Fruit fly (Drosophila melanogaster) whole organism, embryonic: Measurements from ENCODE around the gene CG11149.

Experiments
- Abd-B ChIP-seq: fragments of 200-800 bp; sonication (Bioruptor generic); optimal IDR thresholded peaks from 2 replicates; lab custom pipeline; 2018; ENCODE audit warnings: missing biosample characterization, mild to moderate bottlenecking, missing genetic modification characterization, moderate library complexity
- Ada2b ChIP-seq: fragments of 200-800 bp; sonication (Bioruptor generic); IDR thresholded peaks from 2 replicates; pipeline ENCODE4 v1.3.6; 2022; ENCODE audit warnings: missing biosample characterization, missing genetic modification characterization
- Asciz ChIP-seq: fragments of 200-800 bp; sonication (Bioruptor generic); optimal IDR thresholded peaks from 2 replicates; lab custom pipeline; 2017; ENCODE audit warnings: missing biosample characterization, mild to moderate bottlenecking, missing genetic modification characterization, missing genetic modification reagents
- CG10147 ChIP-seq: fragments of 200-800 bp; sonication (Bioruptor generic); optimal IDR thresholded peaks from 2 replicates; lab custom pipeline; 2019; ENCODE audit warnings: missing biosample characterization, mild to moderate bottlenecking, missing genetic modification characterization, moderate library complexity
- CG12391 ChIP-seq: fragments of 200-800 bp; sonication (Bioruptor generic); optimal IDR thresholded peaks from 3 replicates; lab custom pipeline; 2018; ENCODE audit warnings: missing biosample characterization, mild to moderate bottlenecking, missing genetic modification characterization, moderate library complexity
- CG12769 ChIP-seq: fragments of 200-800 bp; sonication (Bioruptor generic); optimal IDR thresholded peaks from 2 replicates; lab custom pipeline; 2019; ENCODE audit warnings: missing biosample characterization, mild to moderate bottlenecking, missing genetic modification characterization, moderate library complexity
- CG14667 ChIP-seq: fragments of 200-800 bp; sonication (Bioruptor generic); IDR thresholded peaks from 2 replicates; pipeline ENCODE4 v1.3.6; 2022; ENCODE audit warnings: missing biosample characterization, missing genetic modification characterization
- CG15601 ChIP-seq: fragments of 200-800 bp; sonication (Bioruptor generic); optimal IDR thresholded peaks from 3 replicates; lab custom pipeline; 2019; ENCODE audit warnings: missing biosample characterization, mild to moderate bottlenecking, missing genetic modification characterization, moderate library complexity
- CG17912 ChIP-seq: fragments of 200-800 bp; sonication (Bioruptor generic); optimal IDR thresholded peaks from 2 replicates; lab custom pipeline; 2018; ENCODE audit warnings: missing biosample characterization, mild to moderate bottlenecking, missing genetic modification characterization
- CG18262 ChIP-seq: fragments of 200-800 bp; optimal IDR thresholded peaks from 3 replicates; lab custom pipeline; 2019; ENCODE audit warnings: missing biosample characterization, mild to moderate bottlenecking, missing genetic modification characterization, moderate library complexity
- CG31441 ChIP-seq: fragments of 200-800 bp; sonication (Bioruptor generic); IDR thresholded peaks from 2 replicates; pipeline ENCODE4 v1.3.6; 2022; ENCODE audit warnings: missing biosample characterization, missing genetic modification characterization
- CG33213 ChIP-seq: fragments of 200-800 bp; sonication (Bioruptor generic); optimal IDR thresholded peaks from 3 replicates; lab custom pipeline; 2016; ENCODE audit warnings: missing biosample characterization, missing genetic modification characterization
- CG3995 ChIP-seq: fragments of 200-800 bp; sonication (Bioruptor generic); optimal IDR thresholded peaks from 3 replicates; lab custom pipeline; 2016; ENCODE audit warnings: missing biosample characterization, missing genetic modification characterization
- CG42726 ChIP-seq: fragments of 200-800 bp; sonication (Bioruptor generic); IDR thresholded peaks from 2 replicates; pipeline ENCODE4 v1.3.6; 2022; ENCODE audit warnings: missing biosample characterization, missing genetic modification characterization; ENCODE audit not compliant: partially characterized antibody
- CG4424 ChIP-seq: fragments of 200-800 bp; sonication (Bioruptor generic); optimal IDR thresholded peaks from 3 replicates; lab custom pipeline; 2016; ENCODE audit warnings: missing biosample characterization, missing genetic modification characterization
- CG6689 ChIP-seq: fragments of 200-800 bp; sonication (Bioruptor generic); IDR thresholded peaks from 2 replicates; pipeline ENCODE4 v1.3.6; 2022; ENCODE audit warnings: missing biosample characterization, missing genetic modification characterization
- CG6854 ChIP-seq: fragments of 200-800 bp; sonication (Bioruptor generic); optimal IDR thresholded peaks from 3 replicates; lab custom pipeline; 2017; ENCODE audit warnings: missing biosample characterization, mild to moderate bottlenecking, missing genetic modification characterization
- CG7372 ChIP-seq: fragments of 200-800 bp; sonication (Bioruptor generic); IDR thresholded peaks from 2 replicates; pipeline ENCODE4 v1.3.6; 2022; ENCODE audit warnings: missing biosample characterization, missing genetic modification characterization
- CG9932 ChIP-seq: fragments of 200-800 bp; sonication (Bioruptor generic); IDR thresholded peaks from 2 replicates; pipeline ENCODE4 v1.3.6; 2022; ENCODE audit warnings: missing biosample characterization, missing genetic modification characterization
- Dll ChIP-seq: fragments of 200-800 bp; sonication (Bioruptor generic); IDR thresholded peaks from 4 replicates; pipeline ENCODE4 v1.3.6; 2022; ENCODE audit warnings: missing biosample characterization, missing genetic modification characterization; ENCODE audit not compliant: partially characterized antibody
- Dp ChIP-seq: fragments of 200-800 bp; sonication (Bioruptor generic); optimal IDR thresholded peaks from 2 replicates; lab custom pipeline; 2018; ENCODE audit warnings: missing biosample characterization, mild to moderate bottlenecking, missing genetic modification characterization, moderate library complexity
- E2f2 ChIP-seq: fragments of 200-800 bp; sonication (Bioruptor generic); IDR thresholded peaks from 2 replicates; pipeline ENCODE4 v1.3.6; 2022; ENCODE audit warnings: missing biosample characterization, missing genetic modification characterization
- Ets97D ChIP-seq: fragments of 200-800 bp; sonication (Bioruptor generic); optimal IDR thresholded peaks from 3 replicates; lab custom pipeline; 2016; ENCODE audit warnings: missing biosample characterization, missing genetic modification characterization
- Fer3 ChIP-seq: fragments of 200-800 bp; sonication (Bioruptor generic); optimal IDR thresholded peaks from 2 replicates; lab custom pipeline; 2018; ENCODE audit warnings: missing biosample characterization, mild to moderate bottlenecking, missing genetic modification characterization, moderate library complexity
- H15 ChIP-seq: fragments of 200-800 bp; sonication (Bioruptor generic); IDR thresholded peaks from 3 replicates; pipeline ENCODE4 v1.3.6; 2022; ENCODE audit warnings: missing biosample characterization, missing genetic modification characterization
- HHEX ChIP-seq: fragments of 200-800 bp; sonication (Bioruptor generic); optimal IDR thresholded peaks from 3 replicates; lab custom pipeline; 2017; ENCODE audit warnings: missing biosample characterization, mild to moderate bottlenecking, missing genetic modification characterization, missing genetic modification reagents
- Kr ChIP-seq: fragments of 200-800 bp; sonication (Bioruptor generic); optimal IDR thresholded peaks from 2 replicates; lab custom pipeline; 2017; ENCODE audit warnings: missing biosample characterization, mild to moderate bottlenecking, missing genetic modification characterization
- Lhr ChIP-seq: fragments of 200-800 bp; sonication (Bioruptor generic); optimal IDR thresholded peaks from 3 replicates; lab custom pipeline; 2017; ENCODE audit warnings: mild to moderate bottlenecking, missing biosample characterization, missing genetic modification reagents, missing genetic modification characterization
- Lim3 ChIP-seq: fragments of 200-800 bp; sonication (Bioruptor generic); IDR thresholded peaks from 2 replicates; pipeline ENCODE4 v1.3.6; 2022; ENCODE audit warnings: missing biosample characterization, missing genetic modification characterization
- NfI ChIP-seq: fragments of 200-800 bp; sonication (Bioruptor generic); optimal IDR thresholded peaks from 3 replicates; lab custom pipeline; 2018; ENCODE audit warnings: missing biosample characterization, mild to moderate bottlenecking, missing genetic modification characterization, moderate library complexity
- Optix ChIP-seq: fragments of 200-800 bp; sonication (Bioruptor generic); IDR thresholded peaks from 3 replicates; pipeline ENCODE4 v1.3.6; 2022; ENCODE audit warnings: missing biosample characterization, missing genetic modification characterization
- Pdp1 ChIP-seq, 2 experiments: fragments of 200-800 bp; sonication (Bioruptor generic); optimal IDR thresholded peaks; 3 replicates each; lab custom pipeline; 2016; ENCODE audit warnings: missing biosample characterization in 2 of 2, missing genetic modification characterization in 2 of 2, mild to moderate bottlenecking in 1 of 2, moderate library complexity in 1 of 2
- Sox100B ChIP-seq: fragments of 200-800 bp; sonication (Bioruptor generic); optimal IDR thresholded peaks from 3 replicates; lab custom pipeline; 2018; ENCODE audit warnings: missing biosample characterization, mild to moderate bottlenecking, missing genetic modification characterization
- Sry-β ChIP-seq: fragments of 200-800 bp; sonication (Bioruptor generic); optimal IDR thresholded peaks from 2 replicates; lab custom pipeline; 2018; ENCODE audit warnings: missing biosample characterization, mild to moderate bottlenecking, missing genetic modification characterization, moderate library complexity
- Xbp1 ChIP-seq: fragments of 200-800 bp; sonication (Bioruptor generic); optimal IDR thresholded peaks from 3 replicates; lab custom pipeline; 2016; ENCODE audit warnings: missing biosample characterization, mild to moderate bottlenecking, missing genetic modification characterization
- ap ChIP-seq: fragments of 200-800 bp; sonication (Bioruptor generic); IDR thresholded peaks from 2 replicates; pipeline ENCODE4 v1.3.6; 2022; ENCODE audit warnings: missing biosample characterization, missing genetic modification characterization
- caup ChIP-seq: fragments of 200-800 bp; sonication (Bioruptor generic); optimal IDR thresholded peaks from 3 replicates; lab custom pipeline; 2017; ENCODE audit warnings: missing biosample characterization, mild to moderate bottlenecking, missing genetic modification characterization, moderate library complexity; ENCODE audit not compliant: severe bottlenecking
- chm ChIP-seq: fragments of 200-800 bp; sonication (Bioruptor generic); IDR thresholded peaks from 2 replicates; pipeline ENCODE4 v1.3.6; 2022; ENCODE audit warnings: missing biosample characterization, missing genetic modification characterization
- chn ChIP-seq: fragments of 200-800 bp; sonication (Bioruptor generic); optimal IDR thresholded peaks from 2 replicates; lab custom pipeline; 2016; ENCODE audit warnings: missing biosample characterization, missing genetic modification characterization
- ci ChIP-seq: fragments of 200-800 bp; sonication (Bioruptor generic); IDR thresholded peaks from 3 replicates; pipeline ENCODE4 v1.3.6; 2022; ENCODE audit warnings: missing biosample characterization, missing genetic modification characterization
- ewg ChIP-seq: fragments of 200-800 bp; sonication (Bioruptor generic); optimal IDR thresholded peaks from 3 replicates; lab custom pipeline; 2017; ENCODE audit warnings: mild to moderate bottlenecking, missing biosample characterization, missing genetic modification reagents, missing genetic modification characterization
- gcm2 ChIP-seq: fragments of 200-800 bp; sonication (Bioruptor generic); optimal IDR thresholded peaks from 2 replicates; lab custom pipeline; 2016; ENCODE audit warnings: missing biosample characterization, missing genetic modification characterization
- gfzf ChIP-seq: fragments of 200-800 bp; sonication (Bioruptor generic); optimal IDR thresholded peaks from 2 replicates; lab custom pipeline; 2016; ENCODE audit warnings: missing biosample characterization, mild to moderate bottlenecking, missing genetic modification characterization, moderate library complexity
- lab ChIP-seq: fragments of 200-800 bp; sonication (Bioruptor generic); optimal IDR thresholded peaks from 3 replicates; lab custom pipeline; 2017; ENCODE audit warnings: missing biosample characterization, missing genetic modification characterization, mild to moderate bottlenecking, moderate library complexity, missing genetic modification reagents
- lov ChIP-seq, 2 experiments: fragments of 200-800 bp in 1 of 2; fragments of >200 bp in 1 of 2; sonication (Bioruptor generic) in 1 of 2; IDR thresholded peaks in 1 of 2; optimal IDR thresholded peaks in 1 of 2; 2 replicates in 1 of 2; 3 replicates in 1 of 2; pipeline versions ENCODE4 v1.3.6 to Lab custom; 2017 to 2022; ENCODE audit warnings: missing biosample characterization in 1 of 2, missing genetic modification characterization in 1 of 2
- mam ChIP-seq: fragments of 200-800 bp; sonication (Bioruptor generic); optimal IDR thresholded peaks from 3 replicates; lab custom pipeline; 2016; ENCODE audit warnings: missing biosample characterization, missing genetic modification characterization
- row ChIP-seq: fragments of 200-800 bp; sonication (Bioruptor generic); IDR thresholded peaks from 3 replicates; pipeline ENCODE4 v1.3.6; 2022; ENCODE audit warnings: missing biosample characterization, missing genetic modification characterization
- shn ChIP-seq: fragments of 200-800 bp; sonication (Bioruptor generic); optimal IDR thresholded peaks from 3 replicates; lab custom pipeline; 2016; ENCODE audit warnings: missing biosample characterization, missing genetic modification characterization
- sima ChIP-seq: fragments of 200-800 bp; sonication (Bioruptor generic); optimal IDR thresholded peaks from 2 replicates; lab custom pipeline; 2016; ENCODE audit warnings: missing biosample characterization, missing genetic modification characterization
- vnd ChIP-seq: fragments of 200-800 bp; sonication (Bioruptor generic); IDR thresholded peaks from 3 replicates; pipeline ENCODE4 v1.3.6; 2022; ENCODE audit warnings: missing biosample characterization, missing genetic modification characterization; ENCODE audit not compliant: partially characterized antibody

The CG11149 gene

DNA sequence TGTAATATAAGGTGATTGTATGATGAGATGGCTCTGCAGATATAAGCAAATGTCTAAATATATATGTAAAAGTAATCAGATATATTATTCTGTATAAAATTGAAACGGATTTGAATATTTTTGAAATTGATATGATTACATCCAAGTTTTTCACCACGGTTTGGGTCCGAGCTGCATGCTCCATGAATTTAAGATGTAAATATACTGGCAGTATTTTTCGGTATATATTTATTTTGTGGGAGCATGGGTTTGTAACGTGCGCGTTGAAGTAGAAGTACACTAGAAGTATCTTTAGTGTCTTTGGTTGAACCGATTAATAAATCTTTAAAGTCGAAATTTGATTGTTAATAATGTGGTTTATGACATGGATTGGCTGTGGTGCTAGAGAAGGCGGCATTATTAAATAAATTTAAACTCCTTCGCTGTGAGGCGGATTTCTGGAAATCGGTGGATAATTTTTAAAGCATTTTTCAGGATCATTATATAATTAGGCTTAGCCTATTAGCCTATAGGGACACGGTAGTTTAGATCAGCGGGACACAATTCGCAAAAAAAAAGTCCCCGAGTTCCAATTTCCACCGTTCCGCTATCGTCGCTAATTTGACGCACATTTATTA is 3.3 kb upstream of the CG11149 start (continued):
- TF ChIP-seq CG4424 (GFP tag; lab: Kevin White, UChicago) (peak; percentile 7), mam (GFP tag; lab: Kevin White, UChicago) (no peak), CG42726 (peak; percentile 39), H15 (GFP tag; lab: Robert Waterston, UW) (no peak), Pdp1 (GFP tag; optimal IDR thresholded peaks at IDR 0.05; lab: Kevin White, UChicago) (peak in 1 of 2 experiments; percentile 52), CG3995 (GFP tag; lab: Kevin White, UChicago) (peak; percentile 51), Abd-B (GFP tag; lab: Kevin White, UChicago) (peak; percentile 59), E2f2 (GFP tag; lab: Robert Waterston, UW) (peak; percentile 78), ewg (GFP tag; lab: Kevin White, UChicago) (no peak), shn (GFP tag; lab: Kevin White, UChicago) (no peak), chn (no peak), CG10147 (GFP tag; lab: Kevin White, UChicago) (peak; percentile 18), ci (GFP tag; lab: Robert Waterston, UW) (no peak), CG31441 (no peak), CG18262 (tag; lab: Kevin White, UChicago) (no peak), row (no peak), CG12391 (tag; lab: Kevin White, UChicago) (no peak), sima (no peak), CG6854 (GFP tag; lab: Kevin White, UChicago) (no peak), CG17912 (GFP tag; lab: Kevin White, UChicago) (no peak), CG15601 (tag; lab: Kevin White, UChicago) (peak; percentile 1), Sox100B (GFP tag; lab: Kevin White, UChicago) (no peak), Xbp1 (GFP tag; lab: Kevin White, UChicago) (no peak), Dll (GFP tag; lab: Robert Waterston, UW) (no peak), Lim3 (GFP tag; lab: Robert Waterston, UW) (no peak), Ada2b (GFP tag; lab: Robert Waterston, UW) (no peak), caup (GFP tag; lab: Kevin White, UChicago) (no peak), HHEX (GFP tag; lab: Kevin White, UChicago) (peak; percentile 2), Dp (GFP tag; lab: Kevin White, UChicago) (peak; percentile 63), CG14667 (GFP tag; lab: Robert Waterston, UW) (no peak), NfI (no peak), Lhr (GFP tag; lab: Kevin White, UChicago) (peak; percentile 65), gfzf (GFP tag; lab: Kevin White, UChicago) (peak; percentile 61)

DNA sequence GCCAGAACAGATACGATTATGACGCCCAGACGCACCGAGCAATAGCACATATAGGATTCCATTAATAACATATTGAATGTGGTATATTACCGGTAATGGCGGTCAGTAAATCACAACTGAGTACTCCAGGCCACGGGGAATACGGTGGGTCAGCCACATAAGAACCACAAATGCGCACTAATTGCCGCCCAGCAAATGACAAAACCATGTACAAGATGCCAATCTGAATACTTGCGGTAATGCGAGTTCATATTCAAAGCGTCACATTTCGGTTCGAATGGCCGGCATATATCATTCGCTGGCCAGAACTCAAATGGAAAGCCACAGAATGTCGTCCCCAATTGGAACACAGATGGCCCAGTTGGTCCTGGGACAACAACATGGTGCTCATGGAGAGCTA is 4.1 kb downstream of the CG11149 start, which contains the start of the genes CG14007 and CG34011:
Gene CG14007, minus strand, starts transcription at position 101 of the 400 bp plus-strand sequence.
Gene CG34011, plus strand, starts transcription at position 122 of the 400 bp plus-strand sequence.
- TF ChIP-seq Fer3: no peak
- no peak for TF ChIP-seq Optix (GFP tag; lab: Robert Waterston, UW)
- no peak for TF ChIP-seq gcm2 (GFP tag; lab: Kevin White, UChicago)
- TF ChIP-seq Sry-β: no peak
- no peak for TF ChIP-seq lov (optimal IDR thresholded peaks at IDR 0.05; lab: Kevin White, UChicago)
- no peak for TF ChIP-seq lov (GFP tag; IDR thresholded peaks at IDR 0.05; lab: Robert Waterston, UW)
- no peak for TF ChIP-seq CG9932 (GFP tag; lab: Robert Waterston, UW)
- no peak for TF ChIP-seq lab (GFP tag; lab: Kevin White, UChicago)
- TF ChIP-seq CG12769: no peak
- no peak for TF ChIP-seq Ets97D
- no peak for TF ChIP-seq CG7372 (GFP tag; lab: Robert Waterston, UW)
- TF ChIP-seq vnd: no peak
- no peak for TF ChIP-seq Kr (GFP tag; lab: Kevin White, UChicago)
- TF ChIP-seq chm (GFP tag; lab: Robert Waterston, UW): no peak
- no peak for TF ChIP-seq ap (GFP tag; lab: Robert Waterston, UW)
- no peak for TF ChIP-seq CG33213 (GFP tag; lab: Kevin White, UChicago)
- no peak for TF ChIP-seq CG6689 (GFP tag; lab: Robert Waterston, UW)
- no peak for TF ChIP-seq Asciz (GFP tag; lab: Kevin White, UChicago)
